Worm (Caenorhabditis elegans): ENCODE results near the gene F28G4.3.

DNA sequence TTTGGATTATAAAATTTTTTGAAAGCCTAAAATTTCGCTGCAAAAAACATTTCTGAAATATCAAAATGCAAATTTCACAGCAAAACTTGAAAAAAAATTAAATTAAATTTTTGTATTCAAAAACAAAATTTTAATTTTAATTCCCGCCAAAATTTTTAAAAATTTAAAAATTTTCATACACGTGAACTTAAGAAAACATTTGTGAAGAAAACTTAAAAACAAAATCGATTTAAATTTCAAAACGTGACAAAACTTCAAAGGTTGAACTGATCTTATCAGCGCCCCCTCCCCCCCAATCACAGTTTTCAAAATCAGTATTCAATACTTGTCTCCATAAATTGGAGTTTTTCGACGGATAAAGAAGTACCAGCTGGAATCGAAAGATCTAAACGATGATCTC, 50.3 kb downstream of the F28G4.3 start, which contains the start of gene F21H7.5:
- TF ChIP-seq xnd-1 (tag; optimal IDR thresholded peaks at IDR 0.05) (no peak), ekl-4 (GFP tag; IDR thresholded peaks at IDR 0.05) (no peak), madf-6 (GFP tag; IDR thresholded peaks at IDR 0.05) (no peak), nfya-1 (tag; optimal IDR thresholded peaks at IDR 0.05; ENCODE audit: borderline replicate concordance, insufficient read depth) (no peak), B0035.1 (tag; optimal IDR thresholded peaks at IDR 0.05) (no peak), lir-1 (GFP tag; conservative IDR thresholded peaks at IDR 0.05) (no peak), F49E8.2 (tag; optimal IDR thresholded peaks at IDR 0.05; ENCODE audit: insufficient read depth) (no peak), lin-35 (GFP tag; optimal IDR thresholded peaks at IDR 0.05) (no peak), ama-1 (optimal IDR thresholded peaks at IDR 0.05) (no peak), ama-1 (GFP tag; optimal IDR thresholded peaks at IDR 0.05) (no peak), nhr-120 (GFP tag; IDR thresholded peaks at IDR 0.05) (no peak), D2030.7 (GFP tag; IDR thresholded peaks at IDR 0.05) (no peak), ceh-40 (GFP tag; IDR thresholded peaks at IDR 0.05) (no peak)
